Fruit fly (Drosophila melanogaster) Kc167 (cell line): ENCODE data around the gene CG1486.

ENCODE experiments used
- Myc ChIP-seq: fragments of >200 bp; optimal IDR thresholded peaks from 2 replicates; lab custom pipeline; 2017; ENCODE audit warnings: missing external identifiers
- h ChIP-seq: fragments of >200 bp; optimal IDR thresholded peaks from 3 replicates; lab custom pipeline; 2018; ENCODE audit warnings: missing external identifiers
- insv ChIP-seq: fragments of >200 bp; optimal IDR thresholded peaks from 3 replicates; lab custom pipeline; 2018; ENCODE audit warnings: missing external identifiers
- ttk ChIP-seq: sonication (Bioruptor generic); optimal IDR thresholded peaks from 2 replicates; lab custom pipeline; 2017; ENCODE audit warnings: missing external identifiers

- TF ChIP-seq ttk (lab: Kevin White, UChicago): no peak
- TF ChIP-seq h (lab: Kevin White, UChicago): no peak
- no peak for TF ChIP-seq Myc (lab: Kevin White, UChicago)
- no peak for TF ChIP-seq insv (lab: Kevin White, UChicago)
Measured at dm6 chrX:21285001-21285400, 38.8 kb upstream of the CG1486 start, which contains the start of gene CG1494.
